Worm (Caenorhabditis elegans) whole organism, L2 larva: ENCODE results near the gene rei-1.

Experiments
- F13H6.1 ChIP-seq: sonication (generic microtip); optimal IDR thresholded peaks from 2 replicates; lab custom pipeline; 2016; ENCODE audit warnings: missing genetic modification characterization, missing compliant biosample characterization
- R02D3.7 ChIP-seq: fragments of 150-350 bp; optimal IDR thresholded peaks from 2 replicates; lab custom pipeline; 2014; ENCODE audit warnings: missing biosample characterization, missing genetic modification characterization
- Y55F3AM.14 ChIP-seq: fragments of 200-800 bp; sonication (Bioruptor generic); optimal IDR thresholded peaks from 2 replicates; lab custom pipeline; 2018; ENCODE audit warnings: mild to moderate bottlenecking, missing genetic modification characterization, missing compliant biosample characterization
- ZK546.5 ChIP-seq: sonication (generic microtip); optimal IDR thresholded peaks from 2 replicates; lab custom pipeline; 2017; ENCODE audit warnings: missing biosample characterization, missing genetic modification characterization
- alr-1 ChIP-seq: fragments of 150-350 bp; optimal IDR thresholded peaks from 2 replicates; lab custom pipeline; 2014; ENCODE audit warnings: missing biosample characterization, missing genetic modification characterization
- aly-2 ChIP-seq: fragments of 150-350 bp; optimal IDR thresholded peaks from 2 replicates; lab custom pipeline; 2014; ENCODE audit warnings: missing biosample characterization, missing genetic modification characterization
- blmp-1 ChIP-seq: sonication (generic microtip); optimal IDR thresholded peaks from 2 replicates; lab custom pipeline; 2017; ENCODE audit warnings: missing genetic modification characterization, mild to moderate bottlenecking, missing compliant biosample characterization, antibody characterized with exemption, moderate library complexity; ENCODE audit not compliant: insufficient read depth
- crh-2 ChIP-seq: sonication (generic microtip); optimal IDR thresholded peaks from 2 replicates; lab custom pipeline; 2017; ENCODE audit warnings: missing biosample characterization, missing genetic modification characterization
- egl-27 ChIP-seq: sonication (generic microtip); optimal IDR thresholded peaks from 3 replicates; lab custom pipeline; 2017; ENCODE audit warnings: missing biosample characterization, missing genetic modification reagents, missing genetic modification characterization
- elt-1 ChIP-seq: fragments of 150-350 bp; optimal IDR thresholded peaks from 2 replicates; lab custom pipeline; 2014; ENCODE audit warnings: missing biosample characterization, missing genetic modification characterization
- elt-3 ChIP-seq: sonication (generic microtip); optimal IDR thresholded peaks from 2 replicates; lab custom pipeline; 2017; ENCODE audit warnings: missing biosample characterization, missing genetic modification characterization
- fos-1 ChIP-seq: fragments of 150-350 bp; optimal IDR thresholded peaks from 2 replicates; lab custom pipeline; 2014; ENCODE audit warnings: missing biosample characterization, missing genetic modification characterization
- gmeb-1 ChIP-seq: fragments of 150-350 bp; optimal IDR thresholded peaks from 2 replicates; lab custom pipeline; 2014; ENCODE audit warnings: missing biosample characterization, missing genetic modification characterization
- lin-13 ChIP-seq: fragments of 150-350 bp; optimal IDR thresholded peaks from 2 replicates; lab custom pipeline; 2014; ENCODE audit warnings: missing biosample characterization, missing genetic modification reagents, missing genetic modification characterization
- lin-39 ChIP-seq: fragments of 150-350 bp; optimal IDR thresholded peaks from 2 replicates; lab custom pipeline; 2014; ENCODE audit warnings: missing biosample characterization, missing genetic modification reagents, missing genetic modification characterization
- lsy-2 ChIP-seq, 2 experiments: fragments of 150-350 bp in 1 of 2; sonication (generic microtip) in 1 of 2; optimal IDR thresholded peaks; 2 replicates each; lab custom pipeline; 2014 to 2017; ENCODE audit warnings: missing biosample characterization in 2 of 2, missing genetic modification characterization in 2 of 2
- mab-5 ChIP-seq: fragments of 150-350 bp; optimal IDR thresholded peaks from 2 replicates; lab custom pipeline; 2014; ENCODE audit warnings: missing biosample characterization, missing genetic modification characterization
- mdl-1 ChIP-seq, 2 experiments: fragments of 150-350 bp in 1 of 2; sonication (generic microtip) in 1 of 2; optimal IDR thresholded peaks; 2 replicates each; lab custom pipeline; 2017; ENCODE audit warnings: missing biosample characterization in 2 of 2, missing genetic modification characterization in 2 of 2
- nhr-10 ChIP-seq: sonication (generic microtip); optimal IDR thresholded peaks from 2 replicates; lab custom pipeline; 2017; ENCODE audit warnings: missing biosample characterization, missing genetic modification characterization
- nhr-11 ChIP-seq: fragments of 150-350 bp; optimal IDR thresholded peaks from 2 replicates; lab custom pipeline; 2014; ENCODE audit warnings: missing biosample characterization, missing genetic modification characterization
- nhr-129 ChIP-seq: fragments of 150-350 bp; optimal IDR thresholded peaks from 2 replicates; lab custom pipeline; 2014; ENCODE audit warnings: missing biosample characterization, missing genetic modification characterization
- nhr-21 ChIP-seq: fragments of 150-350 bp; optimal IDR thresholded peaks from 2 replicates; lab custom pipeline; 2014; ENCODE audit warnings: missing biosample characterization, missing genetic modification characterization
- nhr-23 ChIP-seq: fragments of 150-350 bp; optimal IDR thresholded peaks from 2 replicates; lab custom pipeline; 2014; ENCODE audit warnings: missing biosample characterization, missing genetic modification reagents, missing genetic modification characterization
- nhr-25 ChIP-seq: fragments of 150-350 bp; sonication (generic microtip); optimal IDR thresholded peaks from 3 replicates; lab custom pipeline; 2014; ENCODE audit warnings: missing biosample characterization, missing genetic modification characterization
- nhr-6 ChIP-seq: fragments of 150-350 bp; optimal IDR thresholded peaks from 2 replicates; lab custom pipeline; 2014; ENCODE audit warnings: missing biosample characterization, missing genetic modification characterization
- nhr-77 ChIP-seq: fragments of 150-350 bp; optimal IDR thresholded peaks from 2 replicates; lab custom pipeline; 2014; ENCODE audit warnings: missing biosample characterization, missing genetic modification characterization
- peb-1 ChIP-seq: fragments of 150-350 bp; optimal IDR thresholded peaks from 2 replicates; lab custom pipeline; 2014; ENCODE audit warnings: missing biosample characterization, missing genetic modification characterization
- sem-4 ChIP-seq: fragments of 150-350 bp; optimal IDR thresholded peaks from 2 replicates; lab custom pipeline; 2014; ENCODE audit warnings: missing biosample characterization, missing genetic modification reagents, missing genetic modification characterization
- skn-1 ChIP-seq: sonication (generic microtip); optimal IDR thresholded peaks from 2 replicates; lab custom pipeline; 2017; ENCODE audit warnings: missing biosample characterization, missing genetic modification characterization
- sma-3 ChIP-seq: sonication (generic microtip); optimal IDR thresholded peaks from 2 replicates; lab custom pipeline; 2016; ENCODE audit warnings: missing genetic modification reagents, missing genetic modification characterization, missing compliant biosample characterization
- sma-9 ChIP-seq, 2 experiments: fragments of 150-350 bp in 1 of 2; sonication (generic microtip) in 1 of 2; optimal IDR thresholded peaks; 2 replicates each; lab custom pipeline; 2014 to 2016; ENCODE audit warnings: missing genetic modification characterization in 2 of 2, mild to moderate bottlenecking in 1 of 2, missing biosample characterization in 1 of 2, missing compliant biosample characterization in 1 of 2, missing genetic modification reagents in 1 of 2, moderate library complexity in 1 of 2
- snpc-4 ChIP-seq: fragments of 150-350 bp; optimal IDR thresholded peaks from 2 replicates; lab custom pipeline; 2014; ENCODE audit warnings: missing biosample characterization, missing genetic modification characterization
- unc-39 ChIP-seq: fragments of 150-350 bp; optimal IDR thresholded peaks from 2 replicates; lab custom pipeline; 2014; ENCODE audit warnings: missing biosample characterization, missing genetic modification characterization
- unc-62 ChIP-seq: fragments of 150-350 bp; optimal IDR thresholded peaks from 2 replicates; lab custom pipeline; 2014; ENCODE audit warnings: missing biosample characterization, missing genetic modification reagents, missing genetic modification characterization
- zag-1 ChIP-seq: fragments of 150-350 bp; optimal IDR thresholded peaks from 2 replicates; lab custom pipeline; 2014; ENCODE audit warnings: missing biosample characterization, missing genetic modification characterization
- ztf-1 ChIP-seq: fragments of 200-800 bp; sonication (Bioruptor generic); conservative IDR thresholded peaks from 2 replicates; pipeline ENCODE4 v1.3.6; 2022; ENCODE audit warnings: missing genetic modification characterization, missing compliant biosample characterization
- ztf-11 ChIP-seq: sonication (generic microtip); optimal IDR thresholded peaks from 2 replicates; lab custom pipeline; 2017; ENCODE audit warnings: missing biosample characterization, missing genetic modification characterization
- ztf-4 ChIP-seq: fragments of 150-350 bp; optimal IDR thresholded peaks from 2 replicates; lab custom pipeline; 2014; ENCODE audit warnings: missing biosample characterization, missing genetic modification characterization

The rei-1 gene

DNA sequence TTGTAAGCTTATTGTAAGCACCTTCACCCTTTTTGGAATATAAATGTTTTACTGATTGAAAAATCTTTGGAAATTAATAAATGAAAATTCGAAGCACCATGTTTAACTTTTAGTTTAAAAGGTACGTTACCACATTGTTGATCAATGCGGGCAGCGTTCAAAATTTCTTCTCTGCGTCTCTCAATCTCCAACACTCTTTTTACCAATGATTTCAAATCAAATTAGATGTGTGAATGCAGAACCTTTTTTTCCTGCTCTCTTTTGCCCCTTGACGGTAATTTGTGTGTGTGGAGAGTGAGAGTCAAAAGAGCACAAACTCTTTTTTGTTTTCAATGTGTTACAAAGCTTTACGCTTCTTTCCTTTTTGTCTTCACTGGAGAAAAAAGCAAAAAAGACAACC, 25.9 kb upstream of the rei-1 start:
- no peak for TF ChIP-seq fos-1 (tag; lab: Kevin White, UChicago)
- no peak for TF ChIP-seq nhr-77 (tag; lab: Kevin White, UChicago)
- TF ChIP-seq peb-1 = no peak
- no peak for TF ChIP-seq mdl-1 (tag; optimal IDR thresholded peaks at IDR 0.05; lab: Kevin White, UChicago)
- TF ChIP-seq lin-39 (tag; lab: Kevin White, UChicago) = no peak
- TF ChIP-seq unc-62 (GFP tag; lab: Kevin White, UChicago) = no peak
- TF ChIP-seq gmeb-1 (tag; lab: Kevin White, UChicago) = no peak
- no peak for TF ChIP-seq crh-2 (tag; lab: Kevin White, UChicago)
- no peak for TF ChIP-seq mab-5 (tag; lab: Kevin White, UChicago)
- TF ChIP-seq aly-2 (tag; lab: Kevin White, UChicago) = no peak

DNA sequence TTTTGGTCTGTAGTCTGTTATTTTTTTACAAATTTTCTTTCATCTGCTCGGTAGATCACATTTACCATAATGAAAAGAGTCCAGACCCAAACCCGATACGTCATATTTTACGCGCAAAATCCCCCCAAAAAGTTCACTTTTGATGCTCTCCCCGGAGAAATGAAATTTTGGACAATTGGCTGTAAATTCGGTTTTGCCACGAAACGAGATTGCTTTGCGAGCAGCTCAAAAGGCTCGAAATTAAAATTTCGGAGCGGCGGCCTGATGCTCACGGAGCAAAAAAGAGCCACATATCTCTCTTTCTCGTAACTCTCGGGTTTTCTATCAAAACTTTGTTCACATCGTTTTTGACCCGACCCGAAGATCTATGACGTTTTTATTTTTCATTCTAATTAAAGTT, 25.3 kb upstream of the rei-1 start:
- no peak for TF ChIP-seq unc-39
- no peak for TF ChIP-seq blmp-1 (tag; lab: Kevin White, UChicago)
- no peak for TF ChIP-seq Y55F3AM.14 (GFP tag; lab: Kevin White, UChicago)
- TF ChIP-seq F13H6.1 (tag; lab: Kevin White, UChicago) = no peak
- TF ChIP-seq snpc-4 (tag; lab: Kevin White, UChicago) = no peak
- TF ChIP-seq lin-13 (GFP tag; lab: Kevin White, UChicago) = no peak
- no peak for TF ChIP-seq nhr-21 (tag; lab: Kevin White, UChicago)

DNA sequence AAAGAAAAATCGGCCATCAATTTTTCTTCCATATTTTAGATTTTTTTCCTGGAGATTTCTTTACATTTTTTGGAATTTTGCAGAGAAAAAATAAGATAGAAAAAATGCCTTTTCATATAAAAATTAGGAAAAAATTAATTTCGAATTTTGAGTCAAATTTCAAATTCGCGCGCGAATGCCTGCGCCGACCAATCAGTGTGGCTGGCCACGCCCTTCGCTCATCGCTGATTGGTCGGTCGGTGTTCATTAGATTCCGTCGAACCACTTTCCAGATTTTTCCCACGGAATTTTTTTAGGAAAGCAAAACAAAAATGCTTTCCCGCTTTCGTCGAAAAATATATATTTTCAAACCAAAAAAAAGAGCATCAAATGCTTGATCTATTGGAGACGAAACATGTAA, 22.4 kb upstream of the rei-1 start:
- TF ChIP-seq nhr-77 (tag; lab: Kevin White, UChicago) (no peak), zag-1 (tag; lab: Kevin White, UChicago) (no peak), lsy-2 (tag; optimal IDR thresholded peaks at IDR 0.05; lab: Kevin White, UChicago) (no peak), elt-3 (tag; lab: Kevin White, UChicago) (no peak), nhr-25 (tag; lab: Kevin White, UChicago) (no peak), lin-13 (GFP tag; lab: Kevin White, UChicago) (no peak), nhr-129 (tag; lab: Kevin White, UChicago) (no peak), egl-27 (tag; lab: Kevin White, UChicago) (no peak), ztf-4 (tag; lab: Kevin White, UChicago) (no peak), mab-5 (tag; lab: Kevin White, UChicago) (no peak), sem-4 (tag; lab: Kevin White, UChicago) (no peak), nhr-21 (tag; lab: Kevin White, UChicago) (no peak), Y55F3AM.14 (GFP tag; lab: Kevin White, UChicago) (no peak), ZK546.5 (tag; lab: Kevin White, UChicago) (no peak), ztf-1 (no peak), nhr-6 (no peak)

DNA sequence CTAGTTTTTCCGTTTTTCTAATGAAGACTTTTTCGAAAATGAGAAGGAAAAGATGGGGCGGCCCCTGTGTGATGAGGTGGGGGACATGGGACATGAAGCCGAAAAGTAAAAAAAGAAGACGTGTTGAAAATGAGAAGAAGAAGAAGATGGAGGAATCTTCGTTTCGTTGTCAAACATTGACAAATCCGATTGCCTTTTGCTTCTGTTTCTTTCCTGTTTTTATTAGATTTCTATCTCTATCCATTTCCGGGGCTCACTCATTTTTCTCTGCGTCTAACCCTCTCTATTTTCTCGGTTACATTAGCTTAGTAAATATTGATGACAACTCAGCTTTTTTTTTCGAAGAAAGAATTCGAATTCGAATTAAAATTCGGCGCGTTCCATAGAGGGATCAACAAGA, 21.7 kb upstream of the rei-1 start:
- TF ChIP-seq ZK546.5 (tag; lab: Kevin White, UChicago) (no peak), sma-3 (GFP tag; lab: Kevin White, UChicago) (no peak), ztf-11 (tag; lab: Kevin White, UChicago) (no peak), fos-1 (tag; lab: Kevin White, UChicago) (no peak), nhr-129 (tag; lab: Kevin White, UChicago) (no peak), R02D3.7 (no peak), ztf-4 (tag; lab: Kevin White, UChicago) (no peak), lsy-2 (tag; optimal IDR thresholded peaks at IDR 0.05; lab: Kevin White, UChicago) (no peak), alr-1 (no peak), nhr-6 (no peak), sma-9 (GFP tag; optimal IDR thresholded peaks at IDR 0.05; lab: Kevin White, UChicago) (no peak), sma-9 (tag; optimal IDR thresholded peaks at IDR 0.05; lab: Kevin White, UChicago) (no peak), skn-1 (no peak), nhr-10 (no peak)

DNA sequence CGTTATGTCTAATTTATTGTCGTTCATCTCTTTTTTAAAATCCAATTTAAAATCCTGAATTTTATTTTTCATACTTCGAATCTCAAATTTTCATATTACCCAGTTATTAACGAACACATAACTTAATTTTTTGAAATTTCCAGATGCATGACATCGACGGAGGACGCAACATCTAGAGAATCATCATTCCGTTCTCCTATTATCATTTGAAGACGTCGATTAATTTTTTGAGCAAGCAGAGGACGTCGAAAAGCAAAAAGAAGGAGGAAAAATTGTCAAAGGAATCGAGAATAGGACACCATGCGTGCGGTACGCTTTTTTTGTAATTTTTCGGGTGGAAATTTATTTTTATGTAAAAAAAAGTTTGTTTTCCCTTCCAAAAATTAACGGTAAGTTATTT, 17.1 kb upstream of the rei-1 start, which contains the start of gene unc-103:
Gene unc-103, plus strand, starts transcription at position 301 of the 400 bp plus-strand sequence.
- TF ChIP-seq elt-1 (tag; lab: Kevin White, UChicago) (no peak), nhr-25 (tag; lab: Kevin White, UChicago) (no peak), nhr-21 (tag; lab: Kevin White, UChicago) (no peak), alr-1 (no peak), unc-62 (GFP tag; lab: Kevin White, UChicago) (no peak), nhr-129 (tag; lab: Kevin White, UChicago) (no peak), unc-39 (no peak), nhr-11 (tag; lab: Kevin White, UChicago) (no peak), sma-3 (GFP tag; lab: Kevin White, UChicago) (no peak), snpc-4 (tag; lab: Kevin White, UChicago) (no peak), lsy-2 (tag; optimal IDR thresholded peaks at IDR 0.05; lab: Kevin White, UChicago) (no peak), nhr-23 (tag; lab: Kevin White, UChicago) (no peak)
